Fruit fly (Drosophila melanogaster) whole organism, embryonic: ENCODE data around the gene CG18581.

Experiments used
- Asciz ChIP-seq: fragments of 200-800 bp; sonication (Bioruptor generic); optimal IDR thresholded peaks from 2 replicates; lab custom pipeline; 2017; ENCODE audit warnings: missing biosample characterization, mild to moderate bottlenecking, missing genetic modification characterization, missing genetic modification reagents
- BtbVII ChIP-seq: fragments of 200-800 bp; sonication (Bioruptor generic); optimal IDR thresholded peaks from 3 replicates; lab custom pipeline; 2017; ENCODE audit warnings: missing biosample characterization, mild to moderate bottlenecking, missing genetic modification characterization
- CG11093 ChIP-seq: fragments of 200-800 bp; sonication (Bioruptor generic); IDR thresholded peaks from 3 replicates; pipeline ENCODE4 v1.3.6; 2022; ENCODE audit warnings: missing biosample characterization, missing genetic modification characterization
- CG11247 ChIP-seq: fragments of 200-800 bp; sonication (Bioruptor generic); IDR thresholded peaks from 2 replicates; pipeline ENCODE4 v1.3.6; 2022; ENCODE audit warnings: missing biosample characterization, missing genetic modification characterization
- CG11398 ChIP-seq: fragments of 200-800 bp; sonication (Bioruptor generic); optimal IDR thresholded peaks from 2 replicates; lab custom pipeline; 2016; ENCODE audit warnings: missing biosample characterization, missing genetic modification characterization
- CG11504 ChIP-seq: fragments of 200-800 bp; sonication (Bioruptor generic); optimal IDR thresholded peaks from 3 replicates; lab custom pipeline; 2019; ENCODE audit warnings: missing biosample characterization, mild to moderate bottlenecking, missing genetic modification characterization, moderate library complexity
- CG11723 ChIP-seq: fragments of 200-800 bp; sonication (Bioruptor generic); optimal IDR thresholded peaks from 2 replicates; lab custom pipeline; 2017; ENCODE audit warnings: missing biosample characterization, mild to moderate bottlenecking, missing genetic modification characterization
- CG12236 ChIP-seq: fragments of 200-800 bp; sonication (Bioruptor generic); optimal IDR thresholded peaks from 2 replicates; lab custom pipeline; 2016; ENCODE audit warnings: missing biosample characterization, missing genetic modification characterization
- CG1233 ChIP-seq: fragments of 200-800 bp; sonication (Bioruptor generic); optimal IDR thresholded peaks from 4 replicates; lab custom pipeline; 2018; ENCODE audit warnings: missing biosample characterization, mild to moderate bottlenecking, missing genetic modification characterization
- CG13287 ChIP-seq: fragments of 200-800 bp; sonication (Bioruptor generic); IDR thresholded peaks from 2 replicates; pipeline ENCODE4 v1.3.6; 2022; ENCODE audit warnings: missing biosample characterization, missing genetic modification characterization; ENCODE audit not compliant: partially characterized antibody
- CG13624 ChIP-seq: fragments of 200-800 bp; sonication (Bioruptor generic); optimal IDR thresholded peaks from 2 replicates; lab custom pipeline; 2016; ENCODE audit warnings: missing biosample characterization, missing genetic modification characterization
- CG15479 ChIP-seq: fragments of 200-800 bp; sonication (Bioruptor generic); optimal IDR thresholded peaks from 3 replicates; lab custom pipeline; 2019; ENCODE audit warnings: missing biosample characterization, mild to moderate bottlenecking, missing genetic modification characterization, moderate library complexity
- CG17385 ChIP-seq: fragments of 200-800 bp; sonication (Bioruptor generic); optimal IDR thresholded peaks from 3 replicates; lab custom pipeline; 2018; ENCODE audit warnings: missing biosample characterization, mild to moderate bottlenecking, missing genetic modification characterization
- CG17568 ChIP-seq: fragments of 200-800 bp; sonication (Bioruptor generic); optimal IDR thresholded peaks from 2 replicates; lab custom pipeline; 2018; ENCODE audit warnings: missing biosample characterization, mild to moderate bottlenecking, missing genetic modification characterization, moderate library complexity
- CG2199 ChIP-seq: fragments of 200-800 bp; sonication (Bioruptor generic); IDR thresholded peaks from 3 replicates; pipeline ENCODE4 v1.3.6; 2022; ENCODE audit warnings: missing biosample characterization, missing genetic modification characterization
- CG3163 ChIP-seq: fragments of 200-800 bp; sonication (Bioruptor generic); optimal IDR thresholded peaks from 3 replicates; lab custom pipeline; 2016; ENCODE audit warnings: missing biosample characterization, missing genetic modification characterization
- CG32532 ChIP-seq: fragments of 200-800 bp; sonication (Bioruptor generic); IDR thresholded peaks from 2 replicates; pipeline ENCODE4 v1.3.6; 2022; ENCODE audit warnings: missing biosample characterization, missing genetic modification characterization
- CG33557 ChIP-seq: fragments of 200-800 bp; sonication (Bioruptor generic); optimal IDR thresholded peaks from 2 replicates; lab custom pipeline; 2019; ENCODE audit warnings: missing biosample characterization, mild to moderate bottlenecking, missing genetic modification characterization, moderate library complexity
- CG34376 ChIP-seq: fragments of 200-800 bp; sonication (Bioruptor generic); optimal IDR thresholded peaks from 2 replicates; lab custom pipeline; 2018; ENCODE audit warnings: missing biosample characterization, mild to moderate bottlenecking, missing genetic modification characterization
- CG4854 ChIP-seq: fragments of 200-800 bp; sonication (Bioruptor generic); optimal IDR thresholded peaks from 2 replicates; lab custom pipeline; 2016; ENCODE audit warnings: missing biosample characterization, missing genetic modification characterization, inconsistent platforms
- CG5180 ChIP-seq: fragments of 200-800 bp; sonication (Bioruptor generic); optimal IDR thresholded peaks from 3 replicates; lab custom pipeline; 2017; ENCODE audit warnings: missing biosample characterization, missing genetic modification characterization, mild to moderate bottlenecking, moderate library complexity, missing genetic modification reagents
- CG6175 ChIP-seq: fragments of 200-800 bp; sonication (Bioruptor generic); IDR thresholded peaks from 3 replicates; pipeline ENCODE4 v1.3.6; 2022; ENCODE audit warnings: missing biosample characterization, missing genetic modification characterization
- CG7928 ChIP-seq: fragments of 200-800 bp; sonication (Bioruptor generic); optimal IDR thresholded peaks from 2 replicates; lab custom pipeline; 2017; ENCODE audit warnings: missing biosample characterization, mild to moderate bottlenecking, missing genetic modification characterization
- CG8944 ChIP-seq: fragments of 200-800 bp; sonication (Bioruptor generic); optimal IDR thresholded peaks from 3 replicates; lab custom pipeline; 2016; ENCODE audit warnings: missing biosample characterization, missing genetic modification characterization
- D19B ChIP-seq: fragments of 200-800 bp; sonication (Bioruptor generic); optimal IDR thresholded peaks from 2 replicates; lab custom pipeline; 2017; ENCODE audit warnings: missing biosample characterization, mild to moderate bottlenecking, missing genetic modification characterization
- Dp ChIP-seq: fragments of 200-800 bp; sonication (Bioruptor generic); optimal IDR thresholded peaks from 2 replicates; lab custom pipeline; 2018; ENCODE audit warnings: missing biosample characterization, mild to moderate bottlenecking, missing genetic modification characterization, moderate library complexity
- HLH4C ChIP-seq: fragments of 200-800 bp; sonication (Bioruptor generic); IDR thresholded peaks from 3 replicates; pipeline ENCODE4 v1.3.6; 2022; ENCODE audit warnings: missing biosample characterization, missing genetic modification characterization; ENCODE audit not compliant: partially characterized antibody
- Hsf ChIP-seq: fragments of 200-800 bp; sonication (Bioruptor generic); optimal IDR thresholded peaks from 3 replicates; lab custom pipeline; 2016; ENCODE audit warnings: missing biosample characterization, missing genetic modification characterization
- Med ChIP-seq: fragments of 200-800 bp; sonication (Bioruptor generic); peaks from one replicate; lab custom pipeline; 2016; ENCODE audit warnings: missing biosample characterization, missing genetic modification characterization, mild to moderate bottlenecking, inconsistent platforms, moderate library complexity
- Myb ChIP-seq: fragments of 200-800 bp; sonication (Bioruptor generic); optimal IDR thresholded peaks from 2 replicates; lab custom pipeline; 2016; ENCODE audit warnings: missing biosample characterization, missing genetic modification characterization
- NFAT ChIP-seq: fragments of 200-800 bp; sonication (Bioruptor generic); IDR thresholded peaks from 2 replicates; pipeline ENCODE4 v1.3.6; 2022; ENCODE audit warnings: missing biosample characterization, missing genetic modification characterization
- Nf-YC ChIP-seq: fragments of 200-800 bp; optimal IDR thresholded peaks from 3 replicates; lab custom pipeline; 2019; ENCODE audit warnings: missing biosample characterization, mild to moderate bottlenecking, missing genetic modification characterization, moderate library complexity
- Trl ChIP-seq, 3 experiments: fragments of >200 bp in 2 of 3; fragments of 200-800 bp in 1 of 3; sonication (Bioruptor generic) in 1 of 3; optimal IDR thresholded peaks; 2 replicates in 1 of 3; 3 replicates in 2 of 3; lab custom pipeline; 2016 to 2017; ENCODE audit warnings: missing biosample characterization in 1 of 3, missing genetic modification characterization in 1 of 3
- gsb-n ChIP-seq: fragments of 200-800 bp; sonication (Bioruptor generic); optimal IDR thresholded peaks from 3 replicates; lab custom pipeline; 2018; ENCODE audit warnings: missing biosample characterization, mild to moderate bottlenecking, missing genetic modification characterization
- gt ChIP-seq: fragments of 200-800 bp; sonication (Bioruptor generic); IDR thresholded peaks from 2 replicates; pipeline ENCODE4 v1.3.6; 2022; ENCODE audit warnings: missing biosample characterization, missing genetic modification characterization
- hbn ChIP-seq: fragments of 200-800 bp; sonication (Bioruptor generic); IDR thresholded peaks from 2 replicates; pipeline ENCODE4 v1.3.6; 2022; ENCODE audit warnings: missing biosample characterization, missing genetic modification characterization; ENCODE audit not compliant: partially characterized antibody
- hkb ChIP-seq, 2 experiments: fragments of 200-800 bp in 1 of 2; fragments of >200 bp in 1 of 2; sonication (Bioruptor generic) in 1 of 2; IDR thresholded peaks in 1 of 2; optimal IDR thresholded peaks in 1 of 2; 2 replicates each; pipeline versions ENCODE4 v1.3.6 to Lab custom; 2017 to 2022; ENCODE audit warnings: missing biosample characterization in 1 of 2, missing genetic modification characterization in 1 of 2
- lilli ChIP-seq: fragments of 200-800 bp; sonication (Bioruptor generic); optimal IDR thresholded peaks from 3 replicates; lab custom pipeline; 2016; ENCODE audit warnings: missing biosample characterization, missing genetic modification characterization
- pzg ChIP-seq: fragments of 200-800 bp; sonication (Bioruptor generic); optimal IDR thresholded peaks from 3 replicates; lab custom pipeline; 2018; ENCODE audit warnings: missing biosample characterization, mild to moderate bottlenecking, missing genetic modification characterization, moderate library complexity
- row ChIP-seq: fragments of 200-800 bp; sonication (Bioruptor generic); IDR thresholded peaks from 3 replicates; pipeline ENCODE4 v1.3.6; 2022; ENCODE audit warnings: missing biosample characterization, missing genetic modification characterization
- tap ChIP-seq: fragments of 200-800 bp; optimal IDR thresholded peaks from 3 replicates; lab custom pipeline; 2019; ENCODE audit warnings: missing biosample characterization, mild to moderate bottlenecking, missing genetic modification characterization, moderate library complexity
- tna ChIP-seq: fragments of 200-800 bp; sonication (Bioruptor generic); IDR thresholded peaks from 2 replicates; pipeline ENCODE4 v1.3.6; 2022; ENCODE audit warnings: missing biosample characterization, missing genetic modification characterization; ENCODE audit not compliant: partially characterized antibody
- wdn ChIP-seq: fragments of 200-800 bp; sonication (Bioruptor generic); IDR thresholded peaks from 2 replicates; pipeline ENCODE4 v1.3.6; 2022; ENCODE audit warnings: missing biosample characterization, missing genetic modification characterization

CG18581 gene

DNA sequence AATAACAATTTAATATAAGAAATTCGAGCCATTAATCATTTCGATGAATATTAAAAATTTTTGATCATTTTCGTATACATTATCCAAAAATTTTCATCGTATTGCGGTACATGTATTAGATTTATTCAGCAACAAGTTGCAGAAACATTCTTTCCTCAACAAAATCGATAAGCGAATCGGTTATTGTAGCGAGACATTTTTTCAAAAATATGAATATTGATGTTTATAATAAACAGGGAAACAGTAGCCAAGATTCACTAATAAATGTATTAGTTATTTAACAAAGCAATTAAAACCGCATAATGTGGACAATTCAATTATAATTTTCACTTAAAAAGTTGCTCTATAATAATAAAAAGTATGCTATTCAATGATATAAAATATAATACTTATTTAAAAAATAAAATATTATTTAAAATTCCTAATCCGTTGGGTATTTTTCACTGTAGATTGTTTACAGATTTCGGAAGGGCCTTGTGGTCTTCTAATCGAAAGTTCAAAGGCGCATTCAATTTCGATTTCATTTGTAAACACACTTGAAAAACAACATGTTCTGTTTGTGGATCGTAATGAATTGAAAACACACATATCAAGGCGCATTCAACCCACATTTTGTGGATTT, 39.2 kb upstream of the CG18581 start (continued):
- TF ChIP-seq wdn (GFP tag; lab: Robert Waterston, UW) (no peak), CG11247 (GFP tag; lab: Robert Waterston, UW) (no peak), BtbVII (no peak), lilli (GFP tag; lab: Kevin White, UChicago) (no peak), CG11093 (no peak), row (GFP tag; lab: Robert Waterston, UW) (peak; percentile 41; the same call in 2 of the 3 replicates), Nf-YC (tag; lab: Kevin White, UChicago) (peak; percentile 23), gsb-n (tag; lab: Kevin White, UChicago) (peak; percentile 3)
- TF ChIP-seq, all 482 proteins: peak for 49

- TF ChIP-seq CG7928 (GFP tag; lab: Kevin White, UChicago) (no peak), Trl (optimal IDR thresholded peaks at IDR 0.05; lab: Kevin White, UChicago) (peak in 1 of 2 experiments; percentile 37), Trl (GFP tag; optimal IDR thresholded peaks at IDR 0.05; lab: Kevin White, UChicago) (no peak), CG2199 (GFP tag; lab: Robert Waterston, UW) (peak; percentile 89; the same call in 1 of the 3 replicates), CG4854 (GFP tag; lab: Kevin White, UChicago) (no peak), CG15479 (peak; percentile 32), D19B (GFP tag; lab: Kevin White, UChicago) (no peak)
Observed at dm6 chr3L:15088285-15088684, 38.3 kb upstream of the CG18581 start.

dm6 chr3L:15084288-15084687, 34.3 kb upstream of the CG18581 start:
- peak; percentile 1 for TF ChIP-seq Med
- TF ChIP-seq pzg (GFP tag; lab: Kevin White, UChicago), result no peak
- TF ChIP-seq CG5180 (GFP tag; lab: Kevin White, UChicago), result peak; percentile 8
- TF ChIP-seq CG2199 (GFP tag; lab: Robert Waterston, UW), result peak; percentile 96
- TF ChIP-seq CG11504, result peak; percentile 97
- no peak for TF ChIP-seq CG17385 (GFP tag; lab: Kevin White, UChicago)
- 0 out of 3 replicates have a peak, but pooled peaks have one; percentile 25 for TF ChIP-seq CG6175

DNA sequence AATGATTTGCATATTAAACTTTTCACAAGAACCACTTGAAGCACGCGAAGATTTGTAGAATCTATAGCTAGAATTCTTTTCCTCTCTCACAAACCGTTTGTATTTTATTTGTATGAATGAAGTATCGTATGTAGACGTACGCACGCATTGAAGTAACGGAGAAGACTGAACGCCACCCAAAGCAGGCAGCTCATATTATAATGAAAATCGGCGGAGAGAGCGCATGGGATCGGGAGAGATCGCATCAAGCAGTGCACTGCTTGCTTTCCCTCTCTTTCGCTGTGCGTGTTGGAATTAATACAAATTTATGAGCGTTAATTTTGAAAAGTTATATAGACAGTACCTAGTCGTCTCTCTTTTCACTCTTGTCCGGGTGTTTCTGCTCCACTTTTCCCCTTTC, 29.3 kb upstream of the CG18581 start:
- TF ChIP-seq CG32532 (GFP tag; lab: Robert Waterston, UW) (peak; percentile 50; the same call in 1 of the 2 replicates), CG13624 (GFP tag; lab: Kevin White, UChicago) (peak; percentile 25), CG33557 (GFP tag; lab: Kevin White, UChicago) (peak; percentile 20), CG6175 (peak; percentile 23; the same call in 1 of the 3 replicates), CG12236 (GFP tag; lab: Kevin White, UChicago) (no peak), hbn (GFP tag; lab: Robert Waterston, UW) (0 out of 2 replicates have a peak, but pooled peaks have one; percentile 19), hkb (optimal IDR thresholded peaks at IDR 0.05; lab: Kevin White, UChicago) (no peak), hkb (GFP tag; IDR thresholded peaks at IDR 0.05; lab: Robert Waterston, UW) (peak; percentile 33; the same call in 1 of the 2 replicates), CG2199 (GFP tag; lab: Robert Waterston, UW) (peak; percentile 91), gt (GFP tag; lab: Robert Waterston, UW) (no peak), CG1233 (no peak), Myb (GFP tag; lab: Kevin White, UChicago) (peak; percentile 86), HLH4C (peak; percentile 24; the same call in 1 of the 3 replicates), CG17568 (GFP tag; lab: Kevin White, UChicago) (no peak), NFAT (peak; percentile 37; the same call in 1 of the 2 replicates), tap (tag; lab: Kevin White, UChicago) (peak; percentile 13), tna (GFP tag; lab: Robert Waterston, UW) (peak; percentile 19; the same call in 1 of the 2 replicates), CG11398 (no peak), Dp (GFP tag; lab: Kevin White, UChicago) (peak; percentile 3), CG13287 (GFP tag; lab: Robert Waterston, UW) (peak; percentile 43; the same call in 1 of the 2 replicates), Hsf (GFP tag; lab: Kevin White, UChicago) (no peak), CG3163 (GFP tag; lab: Kevin White, UChicago) (peak; percentile 87), CG8944 (GFP tag; lab: Kevin White, UChicago) (no peak), CG11723 (GFP tag; lab: Kevin White, UChicago) (no peak), CG34376 (GFP tag; lab: Kevin White, UChicago) (peak; percentile 2), Asciz (GFP tag; lab: Kevin White, UChicago) (no peak)
